Fruit fly (Drosophila melanogaster): ENCODE data around the gene CG31269.

The CG31269 gene

dm6 chr3R:17081359-17081935 is 45.5 kb upstream of the CG31269 start (continued):
- peak; percentile 30 for TF ChIP-seq lz (GFP tag; optimal IDR thresholded peaks at IDR 0.05)
- TF ChIP-seq esn (GFP tag; optimal IDR thresholded peaks at IDR 0.05) = peak; percentile 53
- TF ChIP-seq achi (GFP tag; optimal IDR thresholded peaks at IDR 0.05) = no peak

- TF ChIP-seq CG8319 (GFP tag; optimal IDR thresholded peaks at IDR 0.05) (no peak), CG34406 (GFP tag; optimal IDR thresholded peaks at IDR 0.05) (no peak), CG8632 (GFP tag; optimal IDR thresholded peaks at IDR 0.05) (no peak), Eip78C (GFP tag) (no peak), fkh (GFP tag; optimal IDR thresholded peaks at IDR 0.05) (peak; percentile 26), eg (GFP tag; IDR thresholded peaks at IDR 0.05) (no peak)
Measured at dm6 chr3R:17082471-17082870, 44.5 kb upstream of the CG31269 start.

dm6 chr3R:17085029-17085807 is 41.7 kb upstream of the CG31269 start, which contains the start of gene GckIII:
Gene GckIII, plus strand, starts transcription at chr3R:17085513.
- peak; percentile 44 for TF ChIP-seq CG6808 (GFP tag; optimal IDR thresholded peaks at IDR 0.05)
- peak; percentile 16 for TF ChIP-seq Eip93F (GFP tag; optimal IDR thresholded peaks at IDR 0.05)
- TF ChIP-seq dac (GFP tag; optimal IDR thresholded peaks at IDR 0.05) = no peak
- no peak for TF ChIP-seq Sox14 (GFP tag; optimal IDR thresholded peaks at IDR 0.05)
- no peak for TF ChIP-seq CG1621 (tag; optimal IDR thresholded peaks at IDR 0.05)

dm6 chr3R:17087977-17088618 is 38.8 kb upstream of the CG31269 start, which contains the start of gene cal1:
Gene cal1, plus strand, starts transcription at chr3R:17088280.
- TF ChIP-seq CG1621 (tag; optimal IDR thresholded peaks at IDR 0.05) (no peak), achi (GFP tag; optimal IDR thresholded peaks at IDR 0.05) (no peak), Sox102F (GFP tag; optimal IDR thresholded peaks at IDR 0.05) (no peak), CG8632 (GFP tag; optimal IDR thresholded peaks at IDR 0.05) (no peak), Eip78C (GFP tag) (no peak), CG6808 (GFP tag; optimal IDR thresholded peaks at IDR 0.05) (peak; percentile 100), CG32006 (GFP tag; optimal IDR thresholded peaks at IDR 0.05) (no peak), fkh (GFP tag; optimal IDR thresholded peaks at IDR 0.05) (peak; percentile 94), Ets96B (tag; optimal IDR thresholded peaks at IDR 0.05) (no peak), CG11294 (GFP tag; IDR thresholded peaks at IDR 0.05) (no peak)

dm6 chr3R:17108881-17109280 is 18.0 kb upstream of the CG31269 start:
- TF ChIP-seq CG6276 (GFP tag; optimal IDR thresholded peaks at IDR 0.05) (no peak), Hr39 (GFP tag; optimal IDR thresholded peaks at IDR 0.05) (no peak), OdsH (GFP tag; optimal IDR thresholded peaks at IDR 0.05) (no peak), CG3919 (GFP tag; optimal IDR thresholded peaks at IDR 0.05) (no peak), salr (GFP tag; optimal IDR thresholded peaks at IDR 0.05) (no peak), Eip75B (GFP tag; optimal IDR thresholded peaks at IDR 0.05) (no peak), ss (GFP tag; optimal IDR thresholded peaks at IDR 0.05) (no peak), Smox (GFP tag; optimal IDR thresholded peaks at IDR 0.05) (no peak), Eip78C (GFP tag) (no peak), Ets21C (GFP tag; optimal IDR thresholded peaks at IDR 0.05) (no peak)
